Fruit fly (Drosophila melanogaster) S2 (cell line): ENCODE measurements around the gene CG7352.

ENCODE experiments used
- CG8478 ChIP-seq: fragments of >200 bp; optimal IDR thresholded peaks from 2 replicates; lab custom pipeline; 2018
- CTCF ChIP-seq, 2 experiments: fragments of >200 bp; optimal IDR thresholded peaks; 2 replicates each; lab custom pipeline; 2018

DNA sequence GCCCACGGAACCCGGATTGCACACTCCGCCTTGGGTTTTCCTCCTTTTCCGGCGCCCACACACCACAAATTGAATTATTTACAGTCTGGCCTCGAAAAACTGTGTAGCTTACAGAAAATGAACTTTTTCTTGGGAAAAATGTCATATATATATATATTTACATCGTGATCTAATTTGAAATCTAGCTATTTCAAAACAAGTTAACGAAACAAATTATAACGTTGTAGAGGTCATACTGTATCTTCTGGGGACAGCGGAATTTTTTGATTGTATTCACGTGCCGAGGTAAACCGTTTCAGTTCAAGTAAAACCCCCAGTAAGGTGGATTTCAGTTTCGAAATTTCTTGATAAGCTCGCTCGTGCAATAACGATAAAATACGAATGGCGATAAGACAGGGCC lies 7.1 kb downstream of the CG7352 start:
- no peak for TF ChIP-seq CG8478 (lab: Kevin White, UChicago)
- TF ChIP-seq CTCF (optimal IDR thresholded peaks at IDR 0.05; lab: Kevin White, UChicago) = no peak
